Worm (Caenorhabditis elegans) whole organism, L4/young adult: ENCODE measurements around the gene srd-58.

ENCODE experiments used
- W03F9.2 ChIP-seq: fragments of 150-350 bp; optimal IDR thresholded peaks from 2 replicates; lab custom pipeline; 2014; ENCODE audit warnings: missing biosample characterization, missing genetic modification characterization
- dao-5 ChIP-seq: sonication (generic microtip); optimal IDR thresholded peaks from 2 replicates; lab custom pipeline; 2016; ENCODE audit warnings: missing genotype, missing genetic modification characterization, moderate library complexity, missing compliant biosample characterization
- him-1 ChIP-seq: sonication (generic microtip); optimal IDR thresholded peaks from 2 replicates; lab custom pipeline; 2016; ENCODE audit warnings: missing genotype, missing genetic modification reagents, missing genetic modification characterization, missing compliant biosample characterization

Gene srd-58

ce11 chrII:7161512-7161911 lies 43.3 kb downstream of the srd-58 start, which contains the start of gene C27H5.12:
Gene C27H5.12, minus strand, starts transcription at chrII:7161612.
- no peak for TF ChIP-seq dao-5 (tag; lab: Kevin White, UChicago)
- no peak for TF ChIP-seq W03F9.2 (tag; lab: Kevin White, UChicago)
- TF ChIP-seq him-1 = no peak

DNA sequence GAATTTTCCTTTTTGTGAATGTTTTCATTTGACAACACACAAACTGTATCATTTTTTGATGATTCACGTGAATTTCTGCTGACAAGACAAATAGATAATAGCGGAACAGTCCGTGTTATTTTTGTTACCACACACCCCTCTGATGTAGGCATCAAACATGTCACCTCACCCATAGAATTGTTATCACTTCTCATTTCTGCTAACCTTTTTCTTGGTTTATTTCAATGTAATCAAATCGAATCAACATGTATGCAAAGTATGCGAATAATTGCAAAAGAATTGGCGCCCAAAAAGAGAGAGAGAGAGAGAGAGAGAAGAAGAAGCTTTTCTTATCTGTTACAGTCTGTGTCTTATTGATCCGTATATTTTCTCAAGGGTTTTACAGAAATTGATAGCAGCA lies 47.4 kb downstream of the srd-58 start:
- TF ChIP-seq him-1 (no peak), dao-5 (tag; lab: Kevin White, UChicago) (no peak), W03F9.2 (tag; lab: Kevin White, UChicago) (no peak)

ce11 chrII:7155392-7155791 lies 49.5 kb downstream of the srd-58 start, which contains the start of gene C27H5.2:
Gene C27H5.2, plus strand, starts transcription at chrII:7155581.
- no peak for TF ChIP-seq him-1
- TF ChIP-seq W03F9.2 (tag; lab: Kevin White, UChicago) = no peak

ce11 chrII:7154711-7155110 lies 50.1 kb downstream of the srd-58 start:
- TF ChIP-seq W03F9.2 (tag; lab: Kevin White, UChicago) = no peak
- no peak for TF ChIP-seq dao-5 (tag; lab: Kevin White, UChicago)
- TF ChIP-seq him-1 = no peak
